Fruit fly (Drosophila melanogaster): ENCODE measurements around the gene Uch.
A peak's percentile ranks its signal among the peaks of the same experiment; 100 is the strongest.

Gene Uch

DNA sequence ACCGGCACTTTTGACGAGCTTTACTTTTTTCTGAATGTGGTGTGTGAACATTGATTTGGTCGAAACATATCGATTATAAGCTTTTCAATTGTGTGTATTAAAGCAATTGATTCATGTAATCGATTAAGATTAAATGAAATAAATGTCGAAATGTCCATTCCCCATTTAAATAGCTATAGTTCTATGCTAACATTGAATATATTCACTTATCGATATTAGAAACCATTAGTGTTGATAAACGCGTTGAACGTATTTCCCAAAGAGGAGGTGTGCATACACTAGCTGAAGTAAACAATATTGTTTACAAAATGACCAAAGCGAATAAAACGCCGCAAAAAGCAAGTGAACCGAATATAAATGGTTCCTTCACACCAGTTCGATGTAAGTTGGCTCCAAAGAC lies at the start of gene Uch, which contains the start of gene CG34174 (continued):
- TF ChIP-seq CG17385 (GFP tag; optimal IDR thresholded peaks at IDR 0.05) (peak; percentile 40), CG1603 (tag; optimal IDR thresholded peaks at IDR 0.05) (peak; percentile 36), CHES-1-like (GFP tag; optimal IDR thresholded peaks at IDR 0.05) (peak; percentile 75), CG15696 (tag; optimal IDR thresholded peaks at IDR 0.05) (peak; percentile 1), vnd (GFP tag; IDR thresholded peaks at IDR 0.05; ENCODE audit: partially characterized antibody) (peak; percentile 64), sna (GFP tag; IDR thresholded peaks at IDR 0.05; ENCODE audit: partially characterized antibody) (peak; percentile 79), CG17361 (GFP tag; IDR thresholded peaks at IDR 0.05) (peak; percentile 46; the same call in 1 of the 3 replicates), CG17359 (tag; optimal IDR thresholded peaks at IDR 0.05) (no peak), lola (GFP tag; optimal IDR thresholded peaks at IDR 0.05) (peak in 1 of 3 experiments; percentile 32), NfI (GFP tag; optimal IDR thresholded peaks at IDR 0.05) (peak; percentile 29), exex (tag; optimal IDR thresholded peaks at IDR 0.05) (peak; percentile 15), B-H2 (GFP tag; optimal IDR thresholded peaks at IDR 0.05) (peak; percentile 38), CG10147 (GFP tag; optimal IDR thresholded peaks at IDR 0.05) (peak; percentile 45), trem (tag; optimal IDR thresholded peaks at IDR 0.05) (peak; percentile 59), MBD-R2 (GFP tag; IDR thresholded peaks at IDR 0.05) (peak; percentile 86), chn (GFP tag; optimal IDR thresholded peaks at IDR 0.05) (no peak), CG14860 (GFP tag; IDR thresholded peaks at IDR 0.05; ENCODE audit: partially characterized antibody) (peak; percentile 64), CG4617 (GFP tag; optimal IDR thresholded peaks at IDR 0.05; ENCODE audit: borderline replicate concordance) (peak; percentile 42), HLH54F (GFP tag; optimal IDR thresholded peaks at IDR 0.05) (no peak), CG15601 (tag; optimal IDR thresholded peaks at IDR 0.05) (peak; percentile 42), scrt (GFP tag; optimal IDR thresholded peaks at IDR 0.05) (peak; percentile 12), row (GFP tag; IDR thresholded peaks at IDR 0.05) (0 out of 3 replicates have a peak, but pooled peaks have one; percentile 14), bsh (GFP tag; optimal IDR thresholded peaks at IDR 0.05) (peak in 1 of 2 experiments; percentile 11), CG12299 (tag; optimal IDR thresholded peaks at IDR 0.05) (peak; percentile 22), Abd-B (GFP tag; optimal IDR thresholded peaks at IDR 0.05) (peak; percentile 44), kni (GFP tag; optimal IDR thresholded peaks at IDR 0.05) (peak; percentile 18), z (GFP tag; IDR thresholded peaks at IDR 0.05) (no peak), phol (tag; optimal IDR thresholded peaks at IDR 0.05) (peak; percentile 58), YL-1 (GFP tag; optimal IDR thresholded peaks at IDR 0.05) (peak; percentile 37), E2f2 (GFP tag; IDR thresholded peaks at IDR 0.05) (peak; percentile 18; the same call in 1 of the 2 replicates), CG9727 (GFP tag; optimal IDR thresholded peaks at IDR 0.05) (peak; percentile 12), Sry-δ (GFP tag; optimal IDR thresholded peaks at IDR 0.05) (peak; percentile 70), Lhr (GFP tag; optimal IDR thresholded peaks at IDR 0.05) (peak; percentile 66), CG17186 (GFP tag; optimal IDR thresholded peaks at IDR 0.05) (peak; percentile 24), CG12155 (GFP tag; optimal IDR thresholded peaks at IDR 0.05) (peak; percentile 21), CG10654 (GFP tag; optimal IDR thresholded peaks at IDR 0.05) (no peak), dpn (GFP tag; optimal IDR thresholded peaks at IDR 0.05) (peak in 1 of 2 experiments; percentile 31), CG10979 (tag; optimal IDR thresholded peaks at IDR 0.05) (peak; percentile 10), CG15514 (GFP tag; optimal IDR thresholded peaks at IDR 0.05) (peak; percentile 44), CG18599 (GFP tag; optimal IDR thresholded peaks at IDR 0.05) (peak; percentile 24), Sox102F (GFP tag; optimal IDR thresholded peaks at IDR 0.05) (no peak), bcd (GFP tag; optimal IDR thresholded peaks at IDR 0.05) (peak; percentile 24), nerfin-1 (tag; optimal IDR thresholded peaks at IDR 0.05) (peak; percentile 24), Dp (GFP tag; optimal IDR thresholded peaks at IDR 0.05) (peak; percentile 50), Trl (optimal IDR thresholded peaks at IDR 0.05) (peak in 1 of 2 experiments; percentile 19), Trl (GFP tag; optimal IDR thresholded peaks at IDR 0.05) (peak; percentile 4), Hand (GFP tag; optimal IDR thresholded peaks at IDR 0.05) (no peak), Atf-2 (GFP tag; optimal IDR thresholded peaks at IDR 0.05) (no peak)
